Fruit fly (Drosophila melanogaster) whole organism, wandering third instar larva: Measurements from ENCODE around the gene PhKgamma.

ENCODE experiments used
- Abd-B ChIP-seq: fragments of >200 bp; optimal IDR thresholded peaks from 2 replicates; lab custom pipeline; 2017; ENCODE audit warnings: missing biosample characterization, missing genetic modification characterization
- CG32264 ChIP-seq: fragments of 200-800 bp; sonication (Bioruptor generic); optimal IDR thresholded peaks from 2 replicates; lab custom pipeline; 2016; ENCODE audit warnings: missing biosample characterization, missing genetic modification characterization
- Vsx2 ChIP-seq: fragments of 200-300, 225-300 bp; sonication (Bioruptor generic); optimal IDR thresholded peaks from 2 replicates; lab custom pipeline; 2018; ENCODE audit warnings: missing biosample characterization, missing genetic modification characterization; ENCODE audit not compliant: partially characterized antibody
- dl ChIP-seq, 2 experiments: fragments of 175-275, 200-275 bp in 1 of 2; fragments of 200-275 bp in 1 of 2; sonication (Bioruptor generic); optimal IDR thresholded peaks; lab custom pipeline; 2018; ENCODE audit warnings: mild to moderate bottlenecking in 2 of 2, missing biosample characterization in 2 of 2, missing genetic modification characterization in 2 of 2, moderate library complexity in 2 of 2; ENCODE audit not compliant: partially characterized antibody in 2 of 2, insufficient read depth in 1 of 2
- dsf ChIP-seq: sonication (Bioruptor generic); optimal IDR thresholded peaks from 2 replicates; lab custom pipeline; 2016; ENCODE audit warnings: missing biosample characterization, missing genetic modification characterization, borderline replicate concordance
- ey ChIP-seq: fragments of 200-800 bp; sonication (Bioruptor generic); optimal IDR thresholded peaks from 2 replicates; lab custom pipeline; 2016; ENCODE audit warnings: missing biosample characterization, missing genetic modification characterization
- usp ChIP-seq: fragments of >200 bp; optimal IDR thresholded peaks from 2 replicates; lab custom pipeline; 2017; ENCODE audit warnings: missing biosample characterization, missing genetic modification characterization

DNA sequence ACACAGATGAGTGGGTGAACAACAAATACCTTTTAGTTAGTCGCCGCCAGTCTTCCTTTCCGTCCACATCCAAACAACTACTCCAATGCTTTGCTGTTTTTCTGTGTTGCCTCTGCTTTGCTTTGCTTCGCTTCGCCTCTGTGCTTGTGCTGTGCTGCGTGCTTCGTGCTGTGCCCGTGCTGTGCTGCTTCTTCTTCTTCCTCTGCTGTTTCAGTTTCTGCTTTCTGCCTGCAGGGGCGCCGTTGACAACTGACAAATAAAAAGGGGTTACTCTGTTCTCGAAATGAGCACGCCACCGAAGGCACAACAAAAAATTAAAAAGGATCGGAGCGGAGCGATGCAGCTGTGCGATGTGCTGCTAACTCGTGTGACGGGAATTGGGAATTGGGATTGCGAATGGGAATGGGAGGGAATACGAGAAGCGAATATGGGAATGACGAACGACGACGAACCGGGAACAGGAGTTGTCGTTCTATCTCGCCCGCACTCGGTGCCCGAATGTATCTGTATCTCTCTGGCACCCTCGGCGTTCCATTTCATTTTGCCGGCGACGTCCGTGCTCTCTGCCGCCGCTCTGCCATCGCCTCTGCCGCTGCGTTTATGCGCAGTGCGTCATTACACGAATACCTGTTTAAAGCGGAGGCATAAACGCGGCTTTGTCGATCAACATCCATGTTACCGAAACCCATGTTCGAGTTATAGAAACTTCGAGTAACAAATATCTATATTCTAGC is 19.8 kb downstream of the PhKgamma start:
- TF ChIP-seq ey (GFP tag; lab: Kevin White, UChicago) (no peak), usp (GFP tag; lab: Kevin White, UChicago) (no peak), Abd-B (GFP tag; lab: Kevin White, UChicago) (no peak), dl (GFP tag; optimal IDR thresholded peaks at IDR 0.05; lab: Kevin White, UChicago; ENCODE audit: insufficient read depth in 1 of 2, partially characterized antibody in 2 of 2) (peak; percentile 15 to 57), Vsx2 (no peak), CG32264 (GFP tag; lab: Kevin White, UChicago) (no peak), dsf (GFP tag; lab: Kevin White, UChicago) (no peak)
